Worm (Caenorhabditis elegans) whole organism, L3 larva: ENCODE data around the gene F28B12.1.

ENCODE experiments used
- ama-1 ChIP-seq: fragments of 150-350 bp; optimal IDR thresholded peaks from 2 replicates; lab custom pipeline; 2018
- elt-2 ChIP-seq: sonication (generic microtip); optimal IDR thresholded peaks from 2 replicates; lab custom pipeline; 2016; ENCODE audit warnings: missing genetic modification reagents, mild to moderate bottlenecking, missing genetic modification characterization, missing compliant biosample characterization
- elt-3 ChIP-seq, 3 experiments: fragments of 150-350 bp in 1 of 3; sonication (generic microtip) in 2 of 3; optimal IDR thresholded peaks; 2 replicates in 2 of 3; 4 replicates in 1 of 3; lab custom pipeline; 2014 to 2017; ENCODE audit warnings: missing biosample characterization in 3 of 3, missing genetic modification characterization in 3 of 3
- hmg-11 ChIP-seq: sonication (generic microtip); optimal IDR thresholded peaks from 2 replicates; lab custom pipeline; 2016; ENCODE audit warnings: missing genetic modification characterization, missing compliant biosample characterization
- lin-15B ChIP-seq: fragments of 150-350 bp; optimal IDR thresholded peaks from 2 replicates; lab custom pipeline; 2014; ENCODE audit warnings: missing biosample characterization, missing genetic modification characterization
- nhr-12 ChIP-seq: fragments of 150-350 bp; optimal IDR thresholded peaks from 2 replicates; lab custom pipeline; 2014; ENCODE audit warnings: missing biosample characterization, missing genetic modification characterization
- nhr-237 ChIP-seq: fragments of 150-350 bp; optimal IDR thresholded peaks from 2 replicates; lab custom pipeline; 2014; ENCODE audit warnings: missing biosample characterization, missing genetic modification characterization
- nhr-28 ChIP-seq: fragments of 150-350 bp; optimal IDR thresholded peaks from 2 replicates; lab custom pipeline; 2014; ENCODE audit warnings: missing biosample characterization, missing genetic modification characterization

ce11 chrII:5950657-5951056 is 7.9 kb downstream of the F28B12.1 start:
- no peak for TF ChIP-seq ama-1 (lab: Kevin White, UChicago)
- no peak for TF ChIP-seq nhr-237 (tag; lab: Kevin White, UChicago)
- no peak for TF ChIP-seq elt-2 (tag; lab: Kevin White, UChicago)
- no peak for TF ChIP-seq elt-3 (tag; optimal IDR thresholded peaks at IDR 0.05; lab: Kevin White, UChicago)
- no peak for TF ChIP-seq hmg-11 (tag; lab: Kevin White, UChicago)
- no peak for TF ChIP-seq lin-15B (tag; lab: Kevin White, UChicago)
- TF ChIP-seq nhr-28 (tag; lab: Kevin White, UChicago) = no peak
- no peak for TF ChIP-seq nhr-12 (tag; lab: Kevin White, UChicago)
